Worm (Caenorhabditis elegans) whole organism, mixed stage, embryonic: Measurements from ENCODE around the gene lips-1.

Experiments used
- ceh-39 ChIP-seq: fragments of 150-350 bp; optimal IDR thresholded peaks from 2 replicates; lab custom pipeline; 2014; ENCODE audit warnings: missing biosample characterization, missing genetic modification characterization
- elt-1 ChIP-seq: sonication (generic microtip); optimal IDR thresholded peaks from 2 replicates; lab custom pipeline; 2017; ENCODE audit warnings: missing genetic modification characterization, mild to moderate bottlenecking, missing compliant biosample characterization, antibody characterized with exemption, moderate library complexity, borderline replicate concordance; ENCODE audit not compliant: insufficient read depth
- elt-3 ChIP-seq: fragments of 150-350 bp; optimal IDR thresholded peaks from 2 replicates; lab custom pipeline; 2014; ENCODE audit warnings: missing biosample characterization, missing genetic modification characterization
- lin-13 ChIP-seq: fragments of 150-350 bp; optimal IDR thresholded peaks from 2 replicates; lab custom pipeline; 2014; ENCODE audit warnings: missing biosample characterization, missing genetic modification characterization
- mep-1 ChIP-seq: fragments of 150-350 bp; optimal IDR thresholded peaks from 2 replicates; lab custom pipeline; 2017; ENCODE audit warnings: missing biosample characterization, missing genetic modification reagents, missing genetic modification characterization, inconsistent platforms
- pha-4 ChIP-seq: fragments of 150-350 bp; optimal IDR thresholded peaks from 2 replicates; lab custom pipeline; 2018; ENCODE audit warnings: missing biosample characterization, missing genetic modification reagents, missing genetic modification characterization
- snpc-4 ChIP-seq: fragments of 150-350 bp; optimal IDR thresholded peaks from 2 replicates; lab custom pipeline; 2014; ENCODE audit warnings: missing biosample characterization, missing genetic modification characterization
- unc-120 ChIP-seq: sonication (generic microtip); optimal IDR thresholded peaks from 2 replicates; lab custom pipeline; 2017; ENCODE audit warnings: missing genetic modification characterization, missing compliant biosample characterization; ENCODE audit not compliant: poor library complexity, severe bottlenecking
- ztf-11 ChIP-seq: fragments of 150-350 bp; optimal IDR thresholded peaks from 2 replicates; lab custom pipeline; 2014; ENCODE audit warnings: missing biosample characterization, missing genetic modification characterization

- TF ChIP-seq pha-4 (tag; lab: Kevin White, UChicago) (no peak), elt-3 (no peak), mep-1 (tag; lab: Kevin White, UChicago) (no peak), unc-120 (tag; lab: Kevin White, UChicago) (no peak), lin-13 (tag; lab: Kevin White, UChicago) (no peak), elt-1 (tag; lab: Kevin White, UChicago) (no peak), ztf-11 (no peak), ceh-39 (tag; lab: Kevin White, UChicago) (no peak), snpc-4 (tag; lab: Kevin White, UChicago) (no peak)
Measured at ce11 chrX:12484078-12484477, 8.5 kb upstream of the lips-1 start.
